Worm (Caenorhabditis elegans) whole organism, midembryonic: Measurements from ENCODE around the gene F17C8.6.
"Not testable (repeated sequence)": the region's sequence is repeated elsewhere in the genome, so short reads cannot be mapped to it uniquely, and the experiment has no call there.

Experiments used
- T22C8.4 ChIP-seq: fragments of 200-800 bp; sonication (Bioruptor generic); IDR thresholded peaks from 2 replicates; pipeline ENCODE4 v1.3.6; 2022; ENCODE audit warnings: missing genetic modification characterization, missing compliant biosample characterization
- cog-1 ChIP-seq: sonication (generic microtip); optimal IDR thresholded peaks from 2 replicates; lab custom pipeline; 2016; ENCODE audit warnings: missing genetic modification characterization, missing compliant biosample characterization
- flt-1 ChIP-seq: fragments of 200-800 bp; sonication (Bioruptor generic); IDR thresholded peaks from 2 replicates; pipeline ENCODE4 v1.3.6; 2022; ENCODE audit warnings: missing genetic modification characterization, missing compliant biosample characterization
- klf-2 ChIP-seq: fragments of 200-800 bp; sonication (Bioruptor generic); conservative IDR thresholded peaks from 2 replicates; pipeline ENCODE4 v1.3.6; 2022; ENCODE audit warnings: missing genetic modification reagents, missing genetic modification characterization, missing compliant biosample characterization
- med-1 ChIP-seq: sonication (generic microtip); optimal IDR thresholded peaks from 2 replicates; lab custom pipeline; 2017; ENCODE audit warnings: missing genetic modification characterization, mild to moderate bottlenecking, missing compliant biosample characterization, antibody characterized with exemption, missing genetic modification reagents; ENCODE audit not compliant: insufficient read depth
- ref-1 ChIP-seq: fragments of 200-800 bp; sonication (Bioruptor generic); conservative IDR thresholded peaks from 2 replicates; pipeline ENCODE4 v1.3.6; 2022; ENCODE audit warnings: missing genetic modification reagents, missing genetic modification characterization, missing compliant biosample characterization
- tab-1 ChIP-seq: fragments of 200-800 bp; sonication (Bioruptor generic); IDR thresholded peaks from 2 replicates; pipeline ENCODE4 v1.3.6; 2022; ENCODE audit warnings: missing genetic modification characterization, missing compliant biosample characterization
- ztf-23 ChIP-seq: fragments of 200-800 bp; sonication (Bioruptor generic); IDR thresholded peaks from 2 replicates; pipeline ENCODE4 v1.3.6; 2022; ENCODE audit warnings: missing genetic modification reagents, missing genetic modification characterization, missing compliant biosample characterization
- ztf-29 ChIP-seq: fragments of 200-800 bp; sonication (Bioruptor generic); IDR thresholded peaks from 2 replicates; pipeline ENCODE4 v1.3.6; 2022; ENCODE audit warnings: missing genetic modification reagents, missing genetic modification characterization, missing compliant biosample characterization

Gene F17C8.6

ce11 chrIII:4745934-4746333 lies at the start of gene F17C8.6:
F17C8.6 (minus strand) TSS chrIII:4746034.
- no peak for TF ChIP-seq flt-1 (GFP tag; lab: Robert Waterston, UW)
- TF ChIP-seq tab-1 (GFP tag; lab: Robert Waterston, UW): no peak
- no peak for TF ChIP-seq T22C8.4 (GFP tag; lab: Robert Waterston, UW)
- TF ChIP-seq ztf-23 (GFP tag; lab: Robert Waterston, UW): no peak
- TF ChIP-seq ztf-29 (GFP tag; lab: Robert Waterston, UW): no peak
- no peak for TF ChIP-seq med-1 (GFP tag; lab: Kevin White, UChicago)
- TF ChIP-seq ref-1 (GFP tag; lab: Robert Waterston, UW): no peak
- no peak for TF ChIP-seq cog-1 (tag; lab: Kevin White, UChicago)
- TF ChIP-seq klf-2 (GFP tag; lab: Robert Waterston, UW): no peak

ce11 chrIII:4792560-4793136 lies 46.8 kb upstream of the F17C8.6 start, which contains the start of gene mip-1:
mip-1 (plus strand) TSS chrIII:4793086.
- TF ChIP-seq ref-1 (GFP tag; lab: Robert Waterston, UW): no peak
- no peak for TF ChIP-seq T22C8.4 (GFP tag; lab: Robert Waterston, UW)
- no peak for TF ChIP-seq ztf-29 (GFP tag; lab: Robert Waterston, UW)
- no peak for TF ChIP-seq flt-1 (GFP tag; lab: Robert Waterston, UW)
- no peak for TF ChIP-seq tab-1 (GFP tag; lab: Robert Waterston, UW)
- no peak for TF ChIP-seq ztf-23 (GFP tag; lab: Robert Waterston, UW)
- TF ChIP-seq med-1 (GFP tag; lab: Kevin White, UChicago): no peak
- TF ChIP-seq cog-1 (tag; lab: Kevin White, UChicago): no peak
- TF ChIP-seq klf-2 (GFP tag; lab: Robert Waterston, UW): no peak

ce11 chrIII:4785714-4786113 lies 39.9 kb upstream of the F17C8.6 start, which contains the start of gene mel-28:
mel-28 (plus strand) TSS chrIII:4786080.
- TF ChIP-seq flt-1 (GFP tag; lab: Robert Waterston, UW) (no peak), cog-1 (tag; lab: Kevin White, UChicago) (no peak), ref-1 (GFP tag; lab: Robert Waterston, UW) (no peak), med-1 (GFP tag; lab: Kevin White, UChicago) (no peak), tab-1 (GFP tag; lab: Robert Waterston, UW) (no peak), ztf-29 (GFP tag; lab: Robert Waterston, UW) (no peak), T22C8.4 (GFP tag; lab: Robert Waterston, UW) (no peak), klf-2 (GFP tag; lab: Robert Waterston, UW) (no peak), ztf-23 (GFP tag; lab: Robert Waterston, UW) (no peak)

- TF ChIP-seq tab-1, klf-2, ztf-23 (GFP tag; lab: Robert Waterston, UW): not testable (repeated sequence)
These were observed 39.3 kb upstream of the F17C8.6 start, which contains the start of gene enu-3.2 for ce11 chrIII:4785131-4785530. enu-3.2 (minus strand) TSS chrIII:4785235.

- not testable (repeated sequence) for TF ChIP-seq T22C8.4, ztf-23, tab-1 (GFP tag; lab: Robert Waterston, UW)
These were observed 36.2 kb upstream of the F17C8.6 start, which contains the start of the genes gex-5 and C38D4.10 for ce11 chrIII:4781937-4782576. gex-5 (minus strand) TSS chrIII:4781987. C38D4.10 (plus strand) TSS chrIII:4782526.

- TF ChIP-seq med-1 (GFP tag; lab: Kevin White, UChicago) (no peak), flt-1 (GFP tag; lab: Robert Waterston, UW) (no peak), klf-2 (GFP tag; lab: Robert Waterston, UW) (no peak), cog-1 (tag; lab: Kevin White, UChicago) (no peak), ztf-29 (GFP tag; lab: Robert Waterston, UW) (no peak), ztf-23 (GFP tag; lab: Robert Waterston, UW) (no peak)
These were observed 34.0 kb upstream of the F17C8.6 start, which contains the start of gene B0393.9 for ce11 chrIII:4779855-4780254. B0393.9 (minus strand) TSS chrIII:4780157.

ce11 chrIII:4778003-4778402 lies 32.2 kb upstream of the F17C8.6 start, which contains the start of gene B0393.7:
B0393.7 (minus strand) TSS chrIII:4778103.
- TF ChIP-seq klf-2 (GFP tag; lab: Robert Waterston, UW) (no peak), tab-1 (GFP tag; lab: Robert Waterston, UW) (no peak), ref-1 (GFP tag; lab: Robert Waterston, UW) (no peak), T22C8.4 (GFP tag; lab: Robert Waterston, UW) (no peak), cog-1 (tag; lab: Kevin White, UChicago) (no peak), med-1 (GFP tag; lab: Kevin White, UChicago) (no peak), ztf-29 (GFP tag; lab: Robert Waterston, UW) (no peak), flt-1 (GFP tag; lab: Robert Waterston, UW) (no peak), ztf-23 (GFP tag; lab: Robert Waterston, UW) (no peak)

ce11 chrIII:4767869-4768645 lies 22.2 kb upstream of the F17C8.6 start:
- TF ChIP-seq flt-1 (GFP tag; lab: Robert Waterston, UW) (no peak), med-1 (GFP tag; lab: Kevin White, UChicago) (no peak), ztf-29 (GFP tag; lab: Robert Waterston, UW) (no peak), klf-2 (GFP tag; lab: Robert Waterston, UW) (no peak), cog-1 (tag; lab: Kevin White, UChicago) (no peak), ref-1 (GFP tag; lab: Robert Waterston, UW) (no peak), tab-1 (GFP tag; lab: Robert Waterston, UW) (no peak), T22C8.4 (GFP tag; lab: Robert Waterston, UW) (no peak), ztf-23 (GFP tag; lab: Robert Waterston, UW) (no peak)
